Fruit fly (Drosophila melanogaster) whole organism, embryonic: Measurements from ENCODE around the gene CG5521.

Source experiments
- Adf1 ChIP-seq: fragments of 200-800 bp; sonication (Bioruptor generic); IDR thresholded peaks from 2 replicates; pipeline ENCODE4 v1.3.6; 2022; ENCODE audit warnings: missing biosample characterization, missing genetic modification characterization
- CG10147 ChIP-seq: fragments of 200-800 bp; sonication (Bioruptor generic); optimal IDR thresholded peaks from 2 replicates; lab custom pipeline; 2019; ENCODE audit warnings: missing biosample characterization, mild to moderate bottlenecking, missing genetic modification characterization, moderate library complexity
- CG11560 ChIP-seq: fragments of 200-800 bp; sonication (Bioruptor generic); IDR thresholded peaks from 3 replicates; pipeline ENCODE4 v1.3.6; 2022; ENCODE audit warnings: missing biosample characterization, missing genetic modification characterization
- CG12071 ChIP-seq: fragments of 200-800 bp; sonication (Bioruptor generic); optimal IDR thresholded peaks from 3 replicates; lab custom pipeline; 2018; ENCODE audit warnings: missing biosample characterization, mild to moderate bottlenecking, missing genetic modification characterization
- CG12942 ChIP-seq: fragments of 200-800 bp; sonication (Bioruptor generic); optimal IDR thresholded peaks from 3 replicates; lab custom pipeline; 2016; ENCODE audit warnings: missing biosample characterization, missing genetic modification characterization
- CG14050 ChIP-seq: fragments of 200-800 bp; sonication (Bioruptor generic); IDR thresholded peaks from 3 replicates; pipeline ENCODE4 v1.3.6; 2022; ENCODE audit warnings: missing biosample characterization, missing genetic modification characterization
- CG14965 ChIP-seq: fragments of 200-800 bp; sonication (Bioruptor generic); optimal IDR thresholded peaks from 2 replicates; lab custom pipeline; 2016; ENCODE audit warnings: missing biosample characterization, missing genetic modification characterization, borderline replicate concordance
- CG15601 ChIP-seq: fragments of 200-800 bp; sonication (Bioruptor generic); optimal IDR thresholded peaks from 3 replicates; lab custom pipeline; 2019; ENCODE audit warnings: missing biosample characterization, mild to moderate bottlenecking, missing genetic modification characterization, moderate library complexity
- CG17328 ChIP-seq: fragments of 200-800 bp; sonication (Bioruptor generic); IDR thresholded peaks from 2 replicates; pipeline ENCODE4 v1.3.6; 2022; ENCODE audit warnings: missing biosample characterization, missing genetic modification characterization
- CG17802 ChIP-seq: fragments of 200-800 bp; sonication (Bioruptor generic); optimal IDR thresholded peaks from 2 replicates; lab custom pipeline; 2018; ENCODE audit warnings: missing biosample characterization, mild to moderate bottlenecking, missing genetic modification characterization, moderate library complexity
- CG31365 ChIP-seq: fragments of 200-800 bp; sonication (Bioruptor generic); optimal IDR thresholded peaks from 2 replicates; lab custom pipeline; 2018; ENCODE audit warnings: missing biosample characterization, mild to moderate bottlenecking, missing genetic modification characterization
- CG32772 ChIP-seq: fragments of 200-800 bp; sonication (Bioruptor generic); IDR thresholded peaks from 2 replicates; pipeline ENCODE4 v1.3.6; 2022; ENCODE audit warnings: missing biosample characterization, missing genetic modification characterization
- CG3838 ChIP-seq: fragments of 200-800 bp; sonication (Bioruptor generic); optimal IDR thresholded peaks from 3 replicates; lab custom pipeline; 2016; ENCODE audit warnings: missing biosample characterization, missing genetic modification characterization
- CG3995 ChIP-seq: fragments of 200-800 bp; sonication (Bioruptor generic); optimal IDR thresholded peaks from 3 replicates; lab custom pipeline; 2016; ENCODE audit warnings: missing biosample characterization, missing genetic modification characterization
- CG4360 ChIP-seq: fragments of 200-800 bp; sonication (Bioruptor generic); IDR thresholded peaks from 2 replicates; pipeline ENCODE4 v1.3.6; 2022; ENCODE audit warnings: missing biosample characterization, missing genetic modification characterization
- CG4707 ChIP-seq: fragments of 200-800 bp; sonication (Bioruptor generic); optimal IDR thresholded peaks from 2 replicates; lab custom pipeline; 2018; ENCODE audit warnings: missing biosample characterization, mild to moderate bottlenecking, missing genetic modification characterization, moderate library complexity
- CG4820 ChIP-seq: fragments of 200-800 bp; sonication (Bioruptor generic); optimal IDR thresholded peaks from 3 replicates; lab custom pipeline; 2016; ENCODE audit warnings: missing biosample characterization, missing genetic modification characterization
- CG7745 ChIP-seq: fragments of 200-800 bp; sonication (Bioruptor generic); optimal IDR thresholded peaks from 2 replicates; lab custom pipeline; 2018; ENCODE audit warnings: missing biosample characterization, mild to moderate bottlenecking, missing genetic modification characterization, moderate library complexity
- CG8281 ChIP-seq: fragments of 200-800 bp; sonication (Bioruptor generic); optimal IDR thresholded peaks from 2 replicates; lab custom pipeline; 2018; ENCODE audit warnings: missing biosample characterization, mild to moderate bottlenecking, missing genetic modification characterization, moderate library complexity
- CG8290 ChIP-seq, 3 experiments: fragments of 200-800 bp; sonication (Bioruptor generic); optimal IDR thresholded peaks; 2 replicates each; lab custom pipeline; 2016 to 2019; ENCODE audit warnings: missing biosample characterization in 3 of 3, missing genetic modification characterization in 3 of 3, mild to moderate bottlenecking in 2 of 3, moderate library complexity in 1 of 3
- CHES-1-like ChIP-seq: fragments of 200-800 bp; sonication (Bioruptor generic); optimal IDR thresholded peaks from 2 replicates; lab custom pipeline; 2016; ENCODE audit warnings: missing biosample characterization, missing genetic modification characterization
- CTCF ChIP-seq: fragments of 200-800 bp; sonication (Bioruptor generic); optimal IDR thresholded peaks from 2 replicates; lab custom pipeline; 2017; ENCODE audit warnings: missing biosample characterization, mild to moderate bottlenecking, missing genetic modification characterization, moderate library complexity
- CkIIα-i1 ChIP-seq: fragments of 200-800 bp; sonication (Bioruptor generic); IDR thresholded peaks from 2 replicates; pipeline ENCODE4 v1.3.6; 2022; ENCODE audit warnings: missing biosample characterization, missing genetic modification characterization
- CoRest ChIP-seq: fragments of 200-800 bp; sonication (Bioruptor generic); optimal IDR thresholded peaks from 3 replicates; lab custom pipeline; 2018; ENCODE audit warnings: missing biosample characterization, mild to moderate bottlenecking, missing genetic modification characterization, moderate library complexity
- Dad ChIP-seq: fragments of 200-800 bp; sonication (Bioruptor generic); optimal IDR thresholded peaks from 3 replicates; lab custom pipeline; 2016; ENCODE audit warnings: missing biosample characterization, missing genetic modification characterization
- Deaf1 ChIP-seq: fragments of 200-800 bp; optimal IDR thresholded peaks from 3 replicates; lab custom pipeline; 2019; ENCODE audit warnings: missing biosample characterization, mild to moderate bottlenecking, missing genetic modification characterization, moderate library complexity
- Drgx ChIP-seq: fragments of 200-800 bp; sonication (Bioruptor generic); IDR thresholded peaks from 2 replicates; pipeline ENCODE4 v1.3.6; 2022; ENCODE audit warnings: missing biosample characterization, missing genetic modification characterization
- Ets65A ChIP-seq: fragments of 200-800 bp; sonication (Bioruptor generic); peaks from one replicate; lab custom pipeline; 2016; ENCODE audit warnings: missing biosample characterization, missing genetic modification characterization
- Lhr ChIP-seq: fragments of 200-800 bp; sonication (Bioruptor generic); optimal IDR thresholded peaks from 3 replicates; lab custom pipeline; 2017; ENCODE audit warnings: mild to moderate bottlenecking, missing biosample characterization, missing genetic modification reagents, missing genetic modification characterization
- Meics ChIP-seq: fragments of 200-800 bp; sonication (Bioruptor generic); optimal IDR thresholded peaks from 2 replicates; lab custom pipeline; 2017; ENCODE audit warnings: missing biosample characterization, mild to moderate bottlenecking, missing genetic modification characterization
- Poxn ChIP-seq: fragments of 200-800 bp; sonication (Bioruptor generic); IDR thresholded peaks from 2 replicates; pipeline ENCODE4 v1.3.6; 2022; ENCODE audit warnings: missing biosample characterization, missing genetic modification characterization
- Stat92E ChIP-seq, 3 experiments: fragments of >200 bp in 2 of 3; fragments of 200-800 bp in 1 of 3; sonication (Bioruptor generic) in 1 of 3; optimal IDR thresholded peaks; 2 replicates each; lab custom pipeline; 2017 to 2019; ENCODE audit warnings: missing biosample characterization in 3 of 3, missing genetic modification characterization in 3 of 3, mild to moderate bottlenecking in 1 of 3, moderate library complexity in 1 of 3
- Vsx1 ChIP-seq: fragments of 200-800 bp; sonication (Bioruptor generic); optimal IDR thresholded peaks from 2 replicates; lab custom pipeline; 2017; ENCODE audit warnings: missing biosample characterization, mild to moderate bottlenecking, missing genetic modification characterization, missing genetic modification reagents
- ase ChIP-seq: fragments of 200-800 bp; sonication (Bioruptor generic); IDR thresholded peaks from 3 replicates; pipeline ENCODE4 v1.3.6; 2022; ENCODE audit warnings: missing biosample characterization, missing genetic modification characterization
- az2 ChIP-seq: fragments of 200-800 bp; sonication (Bioruptor generic); optimal IDR thresholded peaks from 3 replicates; lab custom pipeline; 2016; ENCODE audit warnings: missing biosample characterization, missing genetic modification characterization
- btn ChIP-seq: fragments of 200-800 bp; sonication (Bioruptor generic); optimal IDR thresholded peaks from 2 replicates; lab custom pipeline; 2016; ENCODE audit warnings: missing biosample characterization, missing genetic modification characterization
- corto ChIP-seq: fragments of 200-800 bp; sonication (Bioruptor generic); optimal IDR thresholded peaks from 2 replicates; lab custom pipeline; 2016; ENCODE audit warnings: missing biosample characterization, mild to moderate bottlenecking, missing genetic modification characterization, moderate library complexity
- dmrt99B ChIP-seq: fragments of 200-800 bp; sonication (Bioruptor generic); optimal IDR thresholded peaks from 2 replicates; lab custom pipeline; 2018; ENCODE audit warnings: missing biosample characterization, mild to moderate bottlenecking, missing genetic modification characterization, moderate library complexity
- dpn ChIP-seq, 2 experiments: fragments of 200-800 bp; sonication (Bioruptor generic); optimal IDR thresholded peaks; 3 replicates each; lab custom pipeline; 2016; ENCODE audit warnings: missing biosample characterization in 2 of 2, missing genetic modification characterization in 2 of 2
- en ChIP-seq: fragments of 200-800 bp; sonication (Bioruptor generic); optimal IDR thresholded peaks from 2 replicates; lab custom pipeline; 2016; ENCODE audit warnings: missing biosample characterization, missing genetic modification characterization
- ham ChIP-seq: fragments of 200-800 bp; sonication (Bioruptor generic); IDR thresholded peaks from 2 replicates; pipeline ENCODE4 v1.3.6; 2022; ENCODE audit warnings: missing biosample characterization, missing genetic modification characterization
- otp ChIP-seq: fragments of 200-800 bp; sonication (Bioruptor generic); IDR thresholded peaks from 3 replicates; pipeline ENCODE4, ENCODE4 v1.3.6; 2022; ENCODE audit warnings: missing biosample characterization, missing genetic modification characterization
- pnt ChIP-seq: fragments of 200-800 bp; sonication (Bioruptor generic); optimal IDR thresholded peaks from 3 replicates; lab custom pipeline; 2016; ENCODE audit warnings: missing biosample characterization, missing genetic modification characterization
- pros ChIP-seq: fragments of 200-800 bp; sonication (Bioruptor generic); optimal IDR thresholded peaks from 3 replicates; lab custom pipeline; 2019; ENCODE audit warnings: missing biosample characterization, mild to moderate bottlenecking, missing genetic modification characterization, moderate library complexity
- run ChIP-seq: fragments of 200-800 bp; sonication (Bioruptor generic); optimal IDR thresholded peaks from 3 replicates; lab custom pipeline; 2018; ENCODE audit warnings: missing biosample characterization, mild to moderate bottlenecking, missing genetic modification characterization
- sens ChIP-seq: fragments of 200-800 bp; sonication (Bioruptor generic); peaks from one replicate; lab custom pipeline; 2016; ENCODE audit warnings: missing biosample characterization, missing genetic modification characterization
- sr ChIP-seq: fragments of 200-800 bp; sonication (Bioruptor generic); IDR thresholded peaks from 3 replicates; pipeline ENCODE4 v1.3.6; 2022; ENCODE audit warnings: missing biosample characterization, missing genetic modification characterization
- toy ChIP-seq: fragments of 200-800 bp; sonication (Bioruptor generic); IDR thresholded peaks from 2 replicates; pipeline ENCODE4 v1.3.6; 2022; ENCODE audit warnings: missing biosample characterization, missing genetic modification characterization
- wdn ChIP-seq: fragments of 200-800 bp; sonication (Bioruptor generic); IDR thresholded peaks from 2 replicates; pipeline ENCODE4 v1.3.6; 2022; ENCODE audit warnings: missing biosample characterization, missing genetic modification characterization
- zf30C ChIP-seq: fragments of 200-800 bp; sonication (Bioruptor generic); optimal IDR thresholded peaks from 3 replicates; lab custom pipeline; 2018; ENCODE audit warnings: missing biosample characterization, mild to moderate bottlenecking, missing genetic modification characterization

CG5521 gene

DNA sequence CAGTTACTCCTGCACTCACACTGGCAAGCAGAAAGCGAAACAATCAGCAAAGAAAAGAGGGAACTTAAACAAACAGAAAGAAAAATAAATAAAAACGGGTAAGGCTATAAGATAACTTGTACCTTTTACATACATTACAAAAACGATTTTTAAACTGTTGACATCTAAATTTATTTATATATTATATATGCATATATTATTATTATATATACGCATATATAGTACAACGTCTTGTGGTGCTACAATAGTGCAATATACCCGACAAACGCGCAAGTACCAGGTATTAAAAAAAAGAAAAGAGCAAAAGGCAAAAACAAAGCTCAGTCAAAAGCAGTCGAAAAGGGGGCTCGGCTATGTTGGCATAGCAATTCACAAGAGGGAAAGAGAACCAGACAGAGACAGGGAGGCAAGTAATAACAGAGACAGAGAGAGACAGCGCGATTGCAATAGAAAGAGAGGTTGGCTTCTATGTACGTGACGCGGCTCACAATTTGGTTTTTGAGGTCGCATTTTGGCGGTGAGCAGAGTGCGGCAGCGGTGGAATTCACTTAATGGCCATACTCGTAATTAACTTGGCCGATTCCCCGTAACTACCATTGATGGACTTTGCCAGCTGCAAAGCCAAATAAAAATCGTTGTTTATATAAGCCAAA lies 12.6 kb upstream of the CG5521 start (continued):
- TF ChIP-seq CG4820 (GFP tag; lab: Kevin White, UChicago) (peak; percentile 38), CG3838 (GFP tag; lab: Kevin White, UChicago) (no peak), Meics (peak; percentile 69), ham (GFP tag; lab: Robert Waterston, UW) (no peak), toy (GFP tag; lab: Robert Waterston, UW) (no peak), pnt (no peak), CG15601 (tag; lab: Kevin White, UChicago) (peak; percentile 53), CG17802 (peak; percentile 44), Stat92E (GFP tag; optimal IDR thresholded peaks at IDR 0.05; lab: Kevin White, UChicago) (peak in 1 of 3 experiments; percentile 23), CG8290 (GFP tag; optimal IDR thresholded peaks at IDR 0.05; lab: Kevin White, UChicago) (peak; percentile 42), CG8290 (tag; optimal IDR thresholded peaks at IDR 0.05; lab: Kevin White, UChicago) (peak; percentile 42 to 45), CG14050 (GFP tag; lab: Robert Waterston, UW) (peak; percentile 78), zf30C (GFP tag; lab: Kevin White, UChicago) (no peak), Vsx1 (GFP tag; lab: Kevin White, UChicago) (peak; percentile 67), sens (GFP tag; lab: Kevin White, UChicago) (peak; percentile 84), CG12942 (GFP tag; lab: Kevin White, UChicago) (peak; percentile 56), CG10147 (peak; percentile 50), Deaf1 (tag; lab: Kevin White, UChicago) (peak; percentile 42), ase (GFP tag; lab: Robert Waterston, UW) (peak; percentile 78), CG8281 (tag; lab: Kevin White, UChicago) (peak; percentile 4), CG11560 (tag; lab: Robert Waterston, UW) (peak; percentile 48; the same call in 1 of the 3 replicates), run (peak; percentile 64), CG4707 (GFP tag; lab: Kevin White, UChicago) (peak; percentile 43), dmrt99B (peak; percentile 88), Poxn (GFP tag; lab: Robert Waterston, UW) (no peak), en (GFP tag; lab: Kevin White, UChicago) (no peak), Drgx (GFP tag; lab: Robert Waterston, UW) (peak; percentile 96), Lhr (peak; percentile 20), otp (peak; percentile 63; the same call in 1 of the 3 replicates), CG3995 (GFP tag; lab: Kevin White, UChicago) (no peak), dpn (GFP tag; optimal IDR thresholded peaks at IDR 0.05; lab: Kevin White, UChicago) (peak in 1 of 2 experiments; percentile 74), Dad (no peak), pros (GFP tag; lab: Kevin White, UChicago) (no peak), az2 (GFP tag; lab: Kevin White, UChicago) (peak; percentile 75), CG4360 (GFP tag; lab: Robert Waterston, UW) (peak; percentile 67), CG31365 (tag; lab: Kevin White, UChicago) (no peak), wdn (peak; percentile 69), corto (GFP tag; lab: Kevin White, UChicago) (peak; percentile 80), sr (peak; percentile 40; the same call in 2 of the 3 replicates), Adf1 (GFP tag; lab: Robert Waterston, UW) (0 out of 2 replicates have a peak, but pooled peaks have one; percentile 11), Ets65A (GFP tag; lab: Kevin White, UChicago) (peak; percentile 82), CG32772 (GFP tag; lab: Robert Waterston, UW) (peak; percentile 86), CHES-1-like (no peak), CG7745 (no peak), CTCF (GFP tag; lab: Kevin White, UChicago) (no peak), CG14965 (no peak), CG12071 (peak; percentile 36), CkIIα-i1 (GFP tag; lab: Robert Waterston, UW) (no peak), CG17328 (GFP tag; lab: Robert Waterston, UW) (peak; percentile 88), CoRest (tag; lab: Kevin White, UChicago) (peak; percentile 74), btn (GFP tag; lab: Kevin White, UChicago) (no peak)
